Fruit fly (Drosophila melanogaster) whole organism, embryonic: ENCODE results near the gene Hgsnat.

Experiments used
- Bdp1 ChIP-seq: fragments of 200-800 bp; sonication (Bioruptor generic); optimal IDR thresholded peaks from 3 replicates; lab custom pipeline; 2016; ENCODE audit warnings: missing biosample characterization, missing genetic modification characterization
- BtbVII ChIP-seq: fragments of 200-800 bp; sonication (Bioruptor generic); optimal IDR thresholded peaks from 3 replicates; lab custom pipeline; 2017; ENCODE audit warnings: missing biosample characterization, mild to moderate bottlenecking, missing genetic modification characterization
- CG10147 ChIP-seq: fragments of 200-800 bp; sonication (Bioruptor generic); optimal IDR thresholded peaks from 2 replicates; lab custom pipeline; 2019; ENCODE audit warnings: missing biosample characterization, mild to moderate bottlenecking, missing genetic modification characterization, moderate library complexity
- CG10462 ChIP-seq: fragments of 200-800 bp; sonication (Bioruptor generic); optimal IDR thresholded peaks from 2 replicates; lab custom pipeline; 2016; ENCODE audit warnings: missing biosample characterization, missing genetic modification characterization
- CG10979 ChIP-seq: fragments of 200-800 bp; sonication (Bioruptor generic); optimal IDR thresholded peaks from 2 replicates; lab custom pipeline; 2018; ENCODE audit warnings: missing biosample characterization, mild to moderate bottlenecking, missing genetic modification characterization, moderate library complexity
- CG11398 ChIP-seq: fragments of 200-800 bp; sonication (Bioruptor generic); optimal IDR thresholded peaks from 2 replicates; lab custom pipeline; 2016; ENCODE audit warnings: missing biosample characterization, missing genetic modification characterization
- CG12659 ChIP-seq: fragments of 200-800 bp; sonication (Bioruptor generic); optimal IDR thresholded peaks from 3 replicates; lab custom pipeline; 2017; ENCODE audit warnings: mild to moderate bottlenecking, missing biosample characterization, missing genetic modification reagents, missing genetic modification characterization
- CG12744 ChIP-seq: fragments of 200-800 bp; sonication (Bioruptor generic); optimal IDR thresholded peaks from 2 replicates; lab custom pipeline; 2016; ENCODE audit warnings: missing biosample characterization, missing genetic modification characterization
- CG13296 ChIP-seq: fragments of 200-800 bp; sonication (Bioruptor generic); optimal IDR thresholded peaks from 3 replicates; lab custom pipeline; 2018; ENCODE audit warnings: missing biosample characterization, mild to moderate bottlenecking, missing genetic modification characterization
- CG13894 ChIP-seq: fragments of 200-800 bp; sonication (Bioruptor generic); optimal IDR thresholded peaks from 3 replicates; lab custom pipeline; 2018; ENCODE audit warnings: missing biosample characterization, mild to moderate bottlenecking, missing genetic modification characterization, moderate library complexity
- CG14014 ChIP-seq: fragments of 200-800 bp; sonication (Bioruptor generic); IDR thresholded peaks from 2 replicates; pipeline ENCODE4 v1.3.6; 2022; ENCODE audit warnings: missing biosample characterization, missing genetic modification characterization
- CG15073 ChIP-seq: fragments of 200-800 bp; sonication (Bioruptor generic); optimal IDR thresholded peaks from 2 replicates; lab custom pipeline; 2016; ENCODE audit warnings: missing biosample characterization, missing genetic modification characterization
- CG15479 ChIP-seq: fragments of 200-800 bp; sonication (Bioruptor generic); optimal IDR thresholded peaks from 3 replicates; lab custom pipeline; 2019; ENCODE audit warnings: missing biosample characterization, mild to moderate bottlenecking, missing genetic modification characterization, moderate library complexity
- CG17568 ChIP-seq: fragments of 200-800 bp; sonication (Bioruptor generic); optimal IDR thresholded peaks from 2 replicates; lab custom pipeline; 2018; ENCODE audit warnings: missing biosample characterization, mild to moderate bottlenecking, missing genetic modification characterization, moderate library complexity
- CG2199 ChIP-seq: fragments of 200-800 bp; sonication (Bioruptor generic); IDR thresholded peaks from 3 replicates; pipeline ENCODE4 v1.3.6; 2022; ENCODE audit warnings: missing biosample characterization, missing genetic modification characterization
- CG2712 ChIP-seq: fragments of 200-800 bp; optimal IDR thresholded peaks from 3 replicates; lab custom pipeline; 2019; ENCODE audit warnings: missing biosample characterization, mild to moderate bottlenecking, missing genetic modification characterization, moderate library complexity
- CG30431 ChIP-seq: fragments of 200-800 bp; sonication (Bioruptor generic); optimal IDR thresholded peaks from 2 replicates; lab custom pipeline; 2017; ENCODE audit warnings: missing biosample characterization, missing genetic modification characterization
- CG31365 ChIP-seq: fragments of 200-800 bp; sonication (Bioruptor generic); optimal IDR thresholded peaks from 2 replicates; lab custom pipeline; 2018; ENCODE audit warnings: missing biosample characterization, mild to moderate bottlenecking, missing genetic modification characterization
- CG33213 ChIP-seq: fragments of 200-800 bp; sonication (Bioruptor generic); optimal IDR thresholded peaks from 3 replicates; lab custom pipeline; 2016; ENCODE audit warnings: missing biosample characterization, missing genetic modification characterization
- CG9727 ChIP-seq: fragments of 200-800 bp; sonication (Bioruptor generic); optimal IDR thresholded peaks from 3 replicates; lab custom pipeline; 2017; ENCODE audit warnings: missing biosample characterization, mild to moderate bottlenecking, missing genetic modification characterization
- CG9797 ChIP-seq: fragments of 200-800 bp; sonication (Bioruptor generic); optimal IDR thresholded peaks from 3 replicates; lab custom pipeline; 2018; ENCODE audit warnings: missing biosample characterization, mild to moderate bottlenecking, missing genetic modification characterization
- D19A ChIP-seq: fragments of 200-800 bp; optimal IDR thresholded peaks from 3 replicates; lab custom pipeline; 2019; ENCODE audit warnings: missing biosample characterization, mild to moderate bottlenecking, missing genetic modification characterization, moderate library complexity
- Dip2 ChIP-seq: fragments of 200-800 bp; sonication (Bioruptor generic); IDR thresholded peaks from 2 replicates; pipeline ENCODE4 v1.3.6; 2022; ENCODE audit warnings: missing biosample characterization, missing genetic modification characterization
- Hey ChIP-seq: fragments of 200-800 bp; sonication (Bioruptor generic); optimal IDR thresholded peaks from 3 replicates; lab custom pipeline; 2018; ENCODE audit warnings: missing biosample characterization, mild to moderate bottlenecking, missing genetic modification characterization
- HmgZ ChIP-seq: fragments of 200-800 bp; sonication (Bioruptor generic); optimal IDR thresholded peaks from 2 replicates; lab custom pipeline; 2018; ENCODE audit warnings: missing biosample characterization, mild to moderate bottlenecking, missing genetic modification characterization
- Kr ChIP-seq: fragments of 200-800 bp; sonication (Bioruptor generic); optimal IDR thresholded peaks from 2 replicates; lab custom pipeline; 2017; ENCODE audit warnings: missing biosample characterization, mild to moderate bottlenecking, missing genetic modification characterization
- Optix ChIP-seq: fragments of 200-800 bp; sonication (Bioruptor generic); IDR thresholded peaks from 3 replicates; pipeline ENCODE4 v1.3.6; 2022; ENCODE audit warnings: missing biosample characterization, missing genetic modification characterization
- Ravus ChIP-seq: fragments of 200-800 bp; sonication (Bioruptor generic); IDR thresholded peaks from 2 replicates; pipeline ENCODE4 v1.3.6; 2022; ENCODE audit warnings: missing biosample characterization, missing genetic modification characterization
- Scr ChIP-seq: fragments of 200-800 bp; sonication (Bioruptor generic); IDR thresholded peaks from 2 replicates; pipeline ENCODE4 v1.3.6; 2022; ENCODE audit warnings: missing biosample characterization, missing genetic modification characterization; ENCODE audit not compliant: partially characterized antibody
- Spps ChIP-seq: fragments of 200-800 bp; sonication (Bioruptor generic); optimal IDR thresholded peaks from 2 replicates; lab custom pipeline; 2018; ENCODE audit warnings: missing biosample characterization, mild to moderate bottlenecking, missing genetic modification characterization
- ara ChIP-seq: fragments of 200-800 bp; sonication (Bioruptor generic); IDR thresholded peaks from 2 replicates; pipeline ENCODE4 v1.3.6; 2022; ENCODE audit warnings: missing biosample characterization, missing genetic modification characterization
- chinmo ChIP-seq: fragments of 200-800 bp; sonication (Bioruptor generic); IDR thresholded peaks from 4 replicates; pipeline ENCODE4 v1.3.6; 2022; ENCODE audit warnings: missing biosample characterization, missing genetic modification characterization; ENCODE audit not compliant: partially characterized antibody
- disco-r ChIP-seq: fragments of 200-800 bp; sonication (Bioruptor generic); optimal IDR thresholded peaks from 2 replicates; lab custom pipeline; 2016; ENCODE audit warnings: missing biosample characterization, missing genetic modification characterization
- dmrt99B ChIP-seq: fragments of 200-800 bp; sonication (Bioruptor generic); optimal IDR thresholded peaks from 2 replicates; lab custom pipeline; 2018; ENCODE audit warnings: missing biosample characterization, mild to moderate bottlenecking, missing genetic modification characterization, moderate library complexity
- dpn ChIP-seq, 2 experiments: fragments of 200-800 bp; sonication (Bioruptor generic); optimal IDR thresholded peaks; 3 replicates each; lab custom pipeline; 2016; ENCODE audit warnings: missing biosample characterization in 2 of 2, missing genetic modification characterization in 2 of 2
- ham ChIP-seq: fragments of 200-800 bp; sonication (Bioruptor generic); IDR thresholded peaks from 2 replicates; pipeline ENCODE4 v1.3.6; 2022; ENCODE audit warnings: missing biosample characterization, missing genetic modification characterization
- ind ChIP-seq: fragments of 200-800 bp; sonication (Bioruptor generic); optimal IDR thresholded peaks from 3 replicates; lab custom pipeline; 2016; ENCODE audit warnings: missing biosample characterization, missing genetic modification characterization
- kah ChIP-seq: fragments of 200-800 bp; sonication (Bioruptor generic); optimal IDR thresholded peaks from 2 replicates; lab custom pipeline; 2018; ENCODE audit warnings: missing biosample characterization, mild to moderate bottlenecking, missing genetic modification characterization
- lab ChIP-seq: fragments of 200-800 bp; sonication (Bioruptor generic); optimal IDR thresholded peaks from 3 replicates; lab custom pipeline; 2017; ENCODE audit warnings: missing biosample characterization, missing genetic modification characterization, mild to moderate bottlenecking, moderate library complexity, missing genetic modification reagents
- lov ChIP-seq, 2 experiments: fragments of 200-800 bp in 1 of 2; fragments of >200 bp in 1 of 2; sonication (Bioruptor generic) in 1 of 2; IDR thresholded peaks in 1 of 2; optimal IDR thresholded peaks in 1 of 2; 2 replicates in 1 of 2; 3 replicates in 1 of 2; pipeline versions ENCODE4 v1.3.6 to Lab custom; 2017 to 2022; ENCODE audit warnings: missing biosample characterization in 1 of 2, missing genetic modification characterization in 1 of 2
- mam ChIP-seq: fragments of 200-800 bp; sonication (Bioruptor generic); optimal IDR thresholded peaks from 3 replicates; lab custom pipeline; 2016; ENCODE audit warnings: missing biosample characterization, missing genetic modification characterization
- phol ChIP-seq: fragments of 200-800 bp; sonication (Bioruptor generic); optimal IDR thresholded peaks from 3 replicates; lab custom pipeline; 2018; ENCODE audit warnings: missing biosample characterization, mild to moderate bottlenecking, missing genetic modification characterization, moderate library complexity
- prd ChIP-seq, 3 experiments: fragments of >200 bp in 2 of 3; fragments of 200-800 bp in 1 of 3; sonication (Bioruptor generic) in 1 of 3; optimal IDR thresholded peaks in 2 of 3; IDR thresholded peaks in 1 of 3; 2 replicates in 2 of 3; 3 replicates in 1 of 3; pipeline versions ENCODE4 v1.3.6 to Lab custom; 2017 to 2022; ENCODE audit warnings: missing biosample characterization in 1 of 3, missing genetic modification characterization in 1 of 3
- run ChIP-seq: fragments of 200-800 bp; sonication (Bioruptor generic); optimal IDR thresholded peaks from 3 replicates; lab custom pipeline; 2018; ENCODE audit warnings: missing biosample characterization, mild to moderate bottlenecking, missing genetic modification characterization
- salm ChIP-seq: fragments of 200-800 bp; sonication (Bioruptor generic); optimal IDR thresholded peaks from 2 replicates; lab custom pipeline; 2018; ENCODE audit warnings: missing biosample characterization, mild to moderate bottlenecking, missing genetic modification characterization
- sens-2 ChIP-seq: fragments of 200-800 bp; sonication (Bioruptor generic); IDR thresholded peaks from 2 replicates; pipeline ENCODE4 v1.3.6; 2022; ENCODE audit warnings: missing biosample characterization, missing genetic modification characterization
- sisA ChIP-seq: fragments of 200-800 bp; sonication (Bioruptor generic); IDR thresholded peaks from 2 replicates; pipeline ENCODE4 v1.3.6; 2022; ENCODE audit warnings: missing biosample characterization, missing genetic modification characterization
- ssp ChIP-seq: fragments of 200-800 bp; sonication (Bioruptor generic); IDR thresholded peaks from 2 replicates; pipeline ENCODE4 v1.3.6; 2022; ENCODE audit warnings: missing biosample characterization, missing genetic modification characterization
- toy ChIP-seq: fragments of 200-800 bp; sonication (Bioruptor generic); IDR thresholded peaks from 2 replicates; pipeline ENCODE4 v1.3.6; 2022; ENCODE audit warnings: missing biosample characterization, missing genetic modification characterization
- yki ChIP-seq: fragments of >200 bp; optimal IDR thresholded peaks from 3 replicates; lab custom pipeline; 2018

Gene Hgsnat

DNA sequence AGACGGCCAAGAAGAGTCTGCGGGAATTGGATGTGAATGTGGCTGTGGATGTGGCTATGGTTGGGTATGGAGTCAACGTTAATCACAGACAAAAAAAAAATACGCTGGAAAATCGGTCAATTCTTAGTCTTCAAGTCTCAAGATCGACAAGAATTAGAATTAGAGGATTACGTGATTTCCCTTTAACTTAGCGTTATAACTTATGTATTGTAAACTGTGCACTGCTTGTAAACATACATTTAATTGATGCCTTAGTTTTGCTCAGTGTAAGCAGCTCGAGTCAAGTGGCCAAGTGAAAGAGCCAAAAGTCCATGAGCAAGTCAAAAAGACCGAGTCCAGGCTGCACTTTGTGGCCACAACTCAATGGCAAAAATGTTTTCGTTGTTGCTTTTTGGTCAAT, 51.4 kb downstream of the Hgsnat start (continued):
- TF ChIP-seq toy (no peak), BtbVII (GFP tag; lab: Kevin White, UChicago) (no peak), prd (optimal IDR thresholded peaks at IDR 0.05; lab: Kevin White, UChicago) (no peak), prd (GFP tag; IDR thresholded peaks at IDR 0.05; lab: Robert Waterston, UW) (peak; percentile 66; the same call in 2 of the 3 replicates), CG13296 (GFP tag; lab: Kevin White, UChicago) (no peak), ara (GFP tag; lab: Robert Waterston, UW) (peak; percentile 45; the same call in 1 of the 2 replicates), CG33213 (GFP tag; lab: Kevin White, UChicago) (no peak), CG2199 (no peak), chinmo (no peak), sens-2 (GFP tag; lab: Robert Waterston, UW) (0 out of 2 replicates have a peak, but pooled peaks have one; percentile 9), ham (GFP tag; lab: Robert Waterston, UW) (no peak), kah (GFP tag; lab: Kevin White, UChicago) (no peak), ind (GFP tag; lab: Kevin White, UChicago) (no peak), dmrt99B (tag; lab: Kevin White, UChicago) (peak; percentile 46), Ravus (GFP tag; lab: Robert Waterston, UW) (no peak), Bdp1 (GFP tag; lab: Kevin White, UChicago) (no peak), CG2712 (tag; lab: Kevin White, UChicago) (peak; percentile 20), Hey (tag; lab: Kevin White, UChicago) (no peak), CG31365 (tag; lab: Kevin White, UChicago) (no peak), ssp (GFP tag; lab: Robert Waterston, UW) (0 out of 2 replicates have a peak, but pooled peaks have one; percentile 24), Scr (GFP tag; lab: Robert Waterston, UW) (no peak), CG12659 (GFP tag; lab: Kevin White, UChicago) (no peak), Spps (tag; lab: Kevin White, UChicago) (no peak), D19A (tag; lab: Kevin White, UChicago) (no peak), CG9797 (GFP tag; lab: Kevin White, UChicago) (no peak), CG14014 (GFP tag; lab: Robert Waterston, UW) (no peak), CG10979 (tag; lab: Kevin White, UChicago) (peak; percentile 57), phol (peak; percentile 27), Optix (GFP tag; lab: Robert Waterston, UW) (0 out of 3 replicates have a peak, but pooled peaks have one; percentile 16), Kr (GFP tag; lab: Kevin White, UChicago) (no peak), mam (GFP tag; lab: Kevin White, UChicago) (no peak), Dip2 (GFP tag; lab: Robert Waterston, UW) (no peak), CG11398 (GFP tag; lab: Kevin White, UChicago) (no peak), CG15479 (GFP tag; lab: Kevin White, UChicago) (no peak), CG9727 (GFP tag; lab: Kevin White, UChicago) (peak; percentile 9), CG10462 (no peak), CG30431 (GFP tag; lab: Kevin White, UChicago) (peak; percentile 6), sisA (GFP tag; lab: Robert Waterston, UW) (0 out of 2 replicates have a peak, but pooled peaks have one; percentile 6), CG12744 (GFP tag; lab: Kevin White, UChicago) (no peak), dpn (GFP tag; optimal IDR thresholded peaks at IDR 0.05; lab: Kevin White, UChicago) (peak in 1 of 2 experiments; percentile 25), salm (tag; lab: Kevin White, UChicago) (no peak), CG13894 (tag; lab: Kevin White, UChicago) (no peak), disco-r (GFP tag; lab: Kevin White, UChicago) (no peak), CG10147 (GFP tag; lab: Kevin White, UChicago) (no peak), CG17568 (no peak), CG15073 (GFP tag; lab: Kevin White, UChicago) (no peak), yki (lab: Kevin White, UChicago) (no peak), HmgZ (tag; lab: Kevin White, UChicago) (no peak), lov (optimal IDR thresholded peaks at IDR 0.05; lab: Kevin White, UChicago) (no peak), lov (GFP tag; IDR thresholded peaks at IDR 0.05; lab: Robert Waterston, UW) (no peak), run (tag; lab: Kevin White, UChicago) (no peak), lab (no peak)
